Worm (Caenorhabditis elegans) whole organism, early embryonic: Measurements from ENCODE around the gene bet-2.

Source experiments
- ama-1 ChIP-seq: fragments of 150-350 bp; optimal IDR thresholded peaks from 2 replicates; lab custom pipeline; 2014
- flt-1 ChIP-seq: fragments of 200-800 bp; sonication (Bioruptor generic); IDR thresholded peaks from 2 replicates; pipeline ENCODE4 v1.3.6; 2022; ENCODE audit warnings: missing genetic modification characterization, missing compliant biosample characterization
- scrt-1 ChIP-seq: fragments of 200-800 bp; sonication (Bioruptor generic); IDR thresholded peaks from 2 replicates; pipeline ENCODE4 v1.3.6; 2022; ENCODE audit warnings: missing genetic modification characterization, missing compliant biosample characterization
- tbx-11 ChIP-seq: fragments of 200-800 bp; sonication (Bioruptor generic); IDR thresholded peaks from 2 replicates; pipeline ENCODE4 v1.3.6; 2022; ENCODE audit warnings: missing genetic modification characterization, missing compliant biosample characterization

DNA sequence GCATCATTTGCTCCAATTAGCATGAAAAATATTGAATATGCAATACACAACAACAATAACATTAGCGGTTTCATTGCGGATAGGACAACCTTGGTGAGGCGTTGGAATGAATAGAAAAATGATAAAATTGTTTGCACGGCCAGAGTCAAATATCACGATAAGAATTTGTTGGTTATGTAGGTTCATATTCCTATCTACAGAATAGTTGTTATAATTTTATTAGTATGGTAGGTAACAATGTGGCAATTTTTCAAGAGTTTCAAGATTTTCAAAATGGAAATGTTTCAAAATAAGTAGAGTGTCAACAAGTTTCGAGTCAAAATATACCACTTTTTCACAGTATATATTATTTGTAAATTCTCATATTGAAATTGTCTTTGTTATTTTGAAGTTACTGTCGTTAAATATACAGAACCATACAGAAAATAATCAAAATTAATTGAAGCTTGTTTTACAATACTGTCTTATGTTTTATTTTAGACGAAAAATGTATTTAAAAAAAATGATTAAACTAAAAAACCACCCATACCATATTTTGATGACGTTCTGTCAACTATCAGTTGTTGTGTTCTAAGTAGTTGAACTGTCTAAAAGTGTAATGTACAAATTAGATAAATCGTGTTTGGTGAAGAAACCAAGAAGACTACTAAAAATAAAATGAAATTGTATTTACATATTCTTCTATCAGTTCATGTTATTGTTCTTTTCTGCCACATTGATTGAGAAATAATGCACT, 26.6 kb upstream of the bet-2 start, which contains the start of the genes F59F5.3 and F59F5.4:
- TF ChIP-seq scrt-1 (GFP tag; lab: Robert Waterston, UW) (no peak), ama-1 (lab: Kevin White, UChicago) (no peak), tbx-11 (GFP tag; lab: Robert Waterston, UW) (no peak), flt-1 (no peak)
